Fruit fly (Drosophila melanogaster): ENCODE data around the gene CG11694.

- TF ChIP-seq CTCF (optimal IDR thresholded peaks at IDR 0.05) (peak; percentile 34 to 63), CG8478 (optimal IDR thresholded peaks at IDR 0.05) (no peak)
Observed at dm6 chr3R:8305110-8305509, 6.8 kb downstream of the CG11694 start, which contains the start of gene Sgt1.
